Worm (Caenorhabditis elegans) whole organism, early embryonic: ENCODE measurements around the gene nspc-17.

ENCODE experiments used
- B0310.2 ChIP-seq: sonication (generic microtip); optimal IDR thresholded peaks from 2 replicates; lab custom pipeline; 2016; ENCODE audit warnings: mild to moderate bottlenecking, missing genetic modification characterization, missing compliant biosample characterization
- ama-1 ChIP-seq: fragments of 150-350 bp; optimal IDR thresholded peaks from 2 replicates; lab custom pipeline; 2014
- flt-1 ChIP-seq: fragments of 200-800 bp; sonication (Bioruptor generic); IDR thresholded peaks from 2 replicates; pipeline ENCODE4 v1.3.6; 2022; ENCODE audit warnings: missing genetic modification characterization, missing compliant biosample characterization
- pes-1 ChIP-seq: fragments of 200-800 bp; sonication (Bioruptor generic); IDR thresholded peaks from 2 replicates; pipeline ENCODE4 v1.3.6; 2022; ENCODE audit warnings: missing genetic modification reagents, missing genetic modification characterization, missing compliant biosample characterization
- scrt-1 ChIP-seq: fragments of 200-800 bp; sonication (Bioruptor generic); IDR thresholded peaks from 2 replicates; pipeline ENCODE4 v1.3.6; 2022; ENCODE audit warnings: missing genetic modification characterization, missing compliant biosample characterization
- tbx-11 ChIP-seq: fragments of 200-800 bp; sonication (Bioruptor generic); IDR thresholded peaks from 2 replicates; pipeline ENCODE4 v1.3.6; 2022; ENCODE audit warnings: missing genetic modification characterization, missing compliant biosample characterization

- TF ChIP-seq ama-1 (lab: Kevin White, UChicago) (no peak), tbx-11 (GFP tag; lab: Robert Waterston, UW) (no peak), pes-1 (GFP tag; lab: Robert Waterston, UW) (no peak), flt-1 (GFP tag; lab: Robert Waterston, UW) (no peak), scrt-1 (GFP tag; lab: Robert Waterston, UW) (no peak), B0310.2 (no peak)
Observed at ce11 chrX:14549709-14550199, 24.8 kb upstream of the nspc-17 start, which contains the start of gene ram-5.
